Fruit fly (Drosophila melanogaster): ENCODE data around the gene AdamTS-A.

DNA sequence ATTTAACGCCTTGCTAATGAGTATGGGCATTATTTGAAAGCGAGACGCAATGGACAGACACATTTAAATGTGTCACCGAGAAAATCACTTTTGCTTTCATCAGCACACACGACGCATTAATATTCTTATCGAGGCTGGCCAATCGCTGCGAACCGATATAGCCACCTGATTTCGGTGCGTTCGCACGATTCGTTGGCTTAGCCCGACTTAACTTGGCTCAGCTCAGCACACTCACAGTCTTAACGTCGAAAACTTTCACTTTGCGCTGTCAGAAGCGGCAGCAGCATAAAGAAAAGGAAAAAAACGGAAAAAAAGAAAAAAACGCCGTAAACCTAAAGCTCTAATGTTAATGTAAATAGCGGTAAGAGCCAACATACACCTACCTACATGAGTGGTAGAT, 45.6 kb downstream of the AdamTS-A start:
- no peak for TF ChIP-seq emc (GFP tag; optimal IDR thresholded peaks at IDR 0.05)
- no peak for TF ChIP-seq YL-1 (GFP tag; optimal IDR thresholded peaks at IDR 0.05)
- TF ChIP-seq CG3163 (GFP tag; optimal IDR thresholded peaks at IDR 0.05), result no peak
- TF ChIP-seq chn (GFP tag; optimal IDR thresholded peaks at IDR 0.05), result no peak
- no peak for TF ChIP-seq CG6683 (GFP tag; optimal IDR thresholded peaks at IDR 0.05)

Data from whole organism, embryonic.